Fruit fly (Drosophila melanogaster) whole organism, embryonic: ENCODE data around the gene CG34409.

Experiments
- Atf-2 ChIP-seq: fragments of 200-800 bp; sonication (Bioruptor generic); optimal IDR thresholded peaks from 2 replicates; lab custom pipeline; 2016; ENCODE audit warnings: missing biosample characterization, missing genetic modification characterization
- CG10209 ChIP-seq: fragments of 200-800 bp; sonication (Bioruptor generic); optimal IDR thresholded peaks from 3 replicates; lab custom pipeline; 2017; ENCODE audit warnings: missing biosample characterization, mild to moderate bottlenecking, missing genetic modification characterization, missing genetic modification reagents
- CG10267 ChIP-seq: fragments of 200-800 bp; sonication (Bioruptor generic); optimal IDR thresholded peaks from 2 replicates; lab custom pipeline; 2018; ENCODE audit warnings: missing biosample characterization, mild to moderate bottlenecking, missing genetic modification characterization, moderate library complexity
- CG12299 ChIP-seq: fragments of 200-800 bp; sonication (Bioruptor generic); optimal IDR thresholded peaks from 2 replicates; lab custom pipeline; 2018; ENCODE audit warnings: missing biosample characterization, mild to moderate bottlenecking, missing genetic modification characterization
- CG12659 ChIP-seq: fragments of 200-800 bp; sonication (Bioruptor generic); optimal IDR thresholded peaks from 3 replicates; lab custom pipeline; 2017; ENCODE audit warnings: mild to moderate bottlenecking, missing biosample characterization, missing genetic modification reagents, missing genetic modification characterization
- CG12942 ChIP-seq: fragments of 200-800 bp; sonication (Bioruptor generic); optimal IDR thresholded peaks from 3 replicates; lab custom pipeline; 2016; ENCODE audit warnings: missing biosample characterization, missing genetic modification characterization
- CG13296 ChIP-seq: fragments of 200-800 bp; sonication (Bioruptor generic); optimal IDR thresholded peaks from 3 replicates; lab custom pipeline; 2018; ENCODE audit warnings: missing biosample characterization, mild to moderate bottlenecking, missing genetic modification characterization
- CG13775 ChIP-seq: fragments of 200-800 bp; sonication (Bioruptor generic); optimal IDR thresholded peaks from 3 replicates; lab custom pipeline; 2017; ENCODE audit warnings: missing biosample characterization, mild to moderate bottlenecking, missing genetic modification characterization
- CG15073 ChIP-seq: fragments of 200-800 bp; sonication (Bioruptor generic); optimal IDR thresholded peaks from 2 replicates; lab custom pipeline; 2016; ENCODE audit warnings: missing biosample characterization, missing genetic modification characterization
- CG15514 ChIP-seq: fragments of 200-800 bp; sonication (Bioruptor generic); optimal IDR thresholded peaks from 3 replicates; lab custom pipeline; 2017; ENCODE audit warnings: missing biosample characterization, missing genetic modification characterization, mild to moderate bottlenecking, moderate library complexity, missing genetic modification reagents
- CG15601 ChIP-seq: fragments of 200-800 bp; sonication (Bioruptor generic); optimal IDR thresholded peaks from 3 replicates; lab custom pipeline; 2019; ENCODE audit warnings: missing biosample characterization, mild to moderate bottlenecking, missing genetic modification characterization, moderate library complexity
- CG17361 ChIP-seq: fragments of 200-800 bp; sonication (Bioruptor generic); IDR thresholded peaks from 3 replicates; pipeline ENCODE4 v1.3.6; 2022; ENCODE audit warnings: missing biosample characterization, missing genetic modification characterization
- CG18599 ChIP-seq: fragments of 200-800 bp; sonication (Bioruptor generic); optimal IDR thresholded peaks from 3 replicates; lab custom pipeline; 2017; ENCODE audit warnings: missing biosample characterization, missing genetic modification characterization, mild to moderate bottlenecking, moderate library complexity, missing genetic modification reagents
- CG30020 ChIP-seq: fragments of 200-800 bp; optimal IDR thresholded peaks from 2 replicates; lab custom pipeline; 2019; ENCODE audit warnings: missing biosample characterization, mild to moderate bottlenecking, missing genetic modification characterization, moderate library complexity
- CG4404 ChIP-seq: fragments of 200-800 bp; sonication (Bioruptor generic); IDR thresholded peaks from 2 replicates; pipeline ENCODE4 v1.3.6; 2022; ENCODE audit warnings: missing biosample characterization, missing genetic modification characterization
- CG5245 ChIP-seq: fragments of 200-800 bp; sonication (Bioruptor generic); optimal IDR thresholded peaks from 3 replicates; lab custom pipeline; 2016; ENCODE audit warnings: missing biosample characterization, missing genetic modification characterization
- CG6854 ChIP-seq: fragments of 200-800 bp; sonication (Bioruptor generic); optimal IDR thresholded peaks from 3 replicates; lab custom pipeline; 2017; ENCODE audit warnings: missing biosample characterization, mild to moderate bottlenecking, missing genetic modification characterization
- CG7556 ChIP-seq: fragments of 200-800 bp; sonication (Bioruptor generic); optimal IDR thresholded peaks from 2 replicates; lab custom pipeline; 2017; ENCODE audit warnings: missing biosample characterization, mild to moderate bottlenecking, missing genetic modification characterization
- CG8765 ChIP-seq: fragments of 200-800 bp; sonication (Bioruptor generic); IDR thresholded peaks from 2 replicates; pipeline ENCODE4 v1.3.6; 2022; ENCODE audit warnings: missing biosample characterization, missing genetic modification characterization
- CG9437 ChIP-seq: fragments of 200-800 bp; sonication (Bioruptor generic); optimal IDR thresholded peaks from 2 replicates; lab custom pipeline; 2018; ENCODE audit warnings: missing biosample characterization, mild to moderate bottlenecking, missing genetic modification characterization
- CG9609 ChIP-seq: fragments of 200-800 bp; sonication (Bioruptor generic); optimal IDR thresholded peaks from 3 replicates; lab custom pipeline; 2016; ENCODE audit warnings: missing biosample characterization, missing genetic modification characterization
- CG9727 ChIP-seq: fragments of 200-800 bp; sonication (Bioruptor generic); optimal IDR thresholded peaks from 3 replicates; lab custom pipeline; 2017; ENCODE audit warnings: missing biosample characterization, mild to moderate bottlenecking, missing genetic modification characterization
- CG9797 ChIP-seq: fragments of 200-800 bp; sonication (Bioruptor generic); optimal IDR thresholded peaks from 3 replicates; lab custom pipeline; 2018; ENCODE audit warnings: missing biosample characterization, mild to moderate bottlenecking, missing genetic modification characterization
- Fer2 ChIP-seq: fragments of 200-800 bp; sonication (Bioruptor generic); optimal IDR thresholded peaks from 2 replicates; lab custom pipeline; 2018; ENCODE audit warnings: missing biosample characterization, mild to moderate bottlenecking, missing genetic modification characterization, moderate library complexity
- Fer3 ChIP-seq: fragments of 200-800 bp; sonication (Bioruptor generic); optimal IDR thresholded peaks from 2 replicates; lab custom pipeline; 2018; ENCODE audit warnings: missing biosample characterization, mild to moderate bottlenecking, missing genetic modification characterization, moderate library complexity
- Hmr ChIP-seq: fragments of 200-800 bp; sonication (Bioruptor generic); optimal IDR thresholded peaks from 3 replicates; lab custom pipeline; 2017; ENCODE audit warnings: mild to moderate bottlenecking, missing biosample characterization, missing genetic modification reagents, missing genetic modification characterization
- Hr39 ChIP-seq: fragments of >200 bp; optimal IDR thresholded peaks from 2 replicates; lab custom pipeline; 2017
- MBD-R2 ChIP-seq: fragments of 200-800 bp; sonication (Bioruptor generic); IDR thresholded peaks from 2 replicates; pipeline ENCODE4 v1.3.6; 2022; ENCODE audit warnings: missing biosample characterization, missing genetic modification characterization
- Max ChIP-seq: fragments of 200-800 bp; sonication (Bioruptor generic); optimal IDR thresholded peaks from 2 replicates; lab custom pipeline; 2016; ENCODE audit warnings: missing biosample characterization, mild to moderate bottlenecking, missing genetic modification characterization
- Med ChIP-seq: fragments of 200-800 bp; sonication (Bioruptor generic); peaks from one replicate; lab custom pipeline; 2016; ENCODE audit warnings: missing biosample characterization, missing genetic modification characterization, mild to moderate bottlenecking, inconsistent platforms, moderate library complexity
- Meics ChIP-seq: fragments of 200-800 bp; sonication (Bioruptor generic); optimal IDR thresholded peaks from 2 replicates; lab custom pipeline; 2017; ENCODE audit warnings: missing biosample characterization, mild to moderate bottlenecking, missing genetic modification characterization
- NC2α ChIP-seq: fragments of 200-800 bp; sonication (Bioruptor generic); optimal IDR thresholded peaks from 2 replicates; lab custom pipeline; 2016; ENCODE audit warnings: missing biosample characterization, missing genetic modification characterization
- Rx ChIP-seq: fragments of 200-800 bp; sonication (Bioruptor generic); IDR thresholded peaks from 2 replicates; pipeline ENCODE4 v1.3.6; 2022; ENCODE audit warnings: missing biosample characterization, missing genetic modification characterization
- Ssrp ChIP-seq: fragments of 200-800 bp; sonication (Bioruptor generic); optimal IDR thresholded peaks from 2 replicates; lab custom pipeline; 2018; ENCODE audit warnings: missing biosample characterization, mild to moderate bottlenecking, missing genetic modification characterization, moderate library complexity
- Trl ChIP-seq, 3 experiments: fragments of >200 bp in 2 of 3; fragments of 200-800 bp in 1 of 3; sonication (Bioruptor generic) in 1 of 3; optimal IDR thresholded peaks; 2 replicates in 1 of 3; 3 replicates in 2 of 3; lab custom pipeline; 2016 to 2017; ENCODE audit warnings: missing biosample characterization in 1 of 3, missing genetic modification characterization in 1 of 3
- Xrp1 ChIP-seq: fragments of 200-800 bp; sonication (Bioruptor generic); IDR thresholded peaks from 2 replicates; pipeline ENCODE4 v1.3.6; 2022; ENCODE audit warnings: missing biosample characterization, missing genetic modification characterization
- chif ChIP-seq, 2 experiments: fragments of 200-800 bp; sonication (Bioruptor generic); optimal IDR thresholded peaks; 3 replicates each; lab custom pipeline; 2016; ENCODE audit warnings: missing biosample characterization in 2 of 2, missing genetic modification characterization in 2 of 2
- crp ChIP-seq, 2 experiments: fragments of 200-800 bp; sonication (Bioruptor generic); optimal IDR thresholded peaks; 2 replicates in 1 of 2; 3 replicates in 1 of 2; lab custom pipeline; 2017; ENCODE audit warnings: missing biosample characterization in 2 of 2, missing genetic modification characterization in 2 of 2, mild to moderate bottlenecking in 1 of 2, moderate library complexity in 1 of 2
- dan ChIP-seq: fragments of 200-800 bp; sonication (Bioruptor generic); IDR thresholded peaks from 2 replicates; pipeline ENCODE4 v1.3.6; 2022; ENCODE audit warnings: missing biosample characterization, missing genetic modification characterization
- dmrt11E ChIP-seq: fragments of 200-800 bp; sonication (Bioruptor generic); optimal IDR thresholded peaks from 3 replicates; lab custom pipeline; 2018; ENCODE audit warnings: missing biosample characterization, mild to moderate bottlenecking, missing genetic modification characterization, moderate library complexity
- ems ChIP-seq: fragments of 200-800 bp; sonication (Bioruptor generic); optimal IDR thresholded peaks from 3 replicates; lab custom pipeline; 2016; ENCODE audit warnings: missing biosample characterization, missing genetic modification characterization
- exex ChIP-seq: fragments of 200-800 bp; sonication (Bioruptor generic); optimal IDR thresholded peaks from 4 replicates; lab custom pipeline; 2018; ENCODE audit warnings: missing biosample characterization, mild to moderate bottlenecking, missing genetic modification characterization, moderate library complexity
- fd96Cb ChIP-seq: fragments of 200-800 bp; sonication (Bioruptor generic); optimal IDR thresholded peaks from 2 replicates; lab custom pipeline; 2018; ENCODE audit warnings: missing biosample characterization, mild to moderate bottlenecking, missing genetic modification characterization, moderate library complexity
- hkb ChIP-seq, 2 experiments: fragments of 200-800 bp in 1 of 2; fragments of >200 bp in 1 of 2; sonication (Bioruptor generic) in 1 of 2; IDR thresholded peaks in 1 of 2; optimal IDR thresholded peaks in 1 of 2; 2 replicates each; pipeline versions ENCODE4 v1.3.6 to Lab custom; 2017 to 2022; ENCODE audit warnings: missing biosample characterization in 1 of 2, missing genetic modification characterization in 1 of 2
- jumu ChIP-seq: fragments of 200-800 bp; sonication (Bioruptor generic); optimal IDR thresholded peaks from 3 replicates; lab custom pipeline; 2016; ENCODE audit warnings: missing biosample characterization, missing genetic modification characterization
- row ChIP-seq: fragments of 200-800 bp; sonication (Bioruptor generic); IDR thresholded peaks from 3 replicates; pipeline ENCODE4 v1.3.6; 2022; ENCODE audit warnings: missing biosample characterization, missing genetic modification characterization
- scrt ChIP-seq: fragments of 200-800 bp; sonication (Bioruptor generic); optimal IDR thresholded peaks from 2 replicates; lab custom pipeline; 2018; ENCODE audit warnings: missing biosample characterization, mild to moderate bottlenecking, missing genetic modification characterization, moderate library complexity
- zen ChIP-seq: fragments of 200-800 bp; sonication (Bioruptor generic); optimal IDR thresholded peaks from 3 replicates; lab custom pipeline; 2018; ENCODE audit warnings: missing biosample characterization, mild to moderate bottlenecking, missing genetic modification characterization, moderate library complexity

CG34409 gene

dm6 chr3R:9791177-9791806 lies 45.1 kb upstream of the CG34409 start, which contains the start of the genes CG12945 and CG8507 (continued):
- TF ChIP-seq ems (GFP tag; lab: Kevin White, UChicago) (peak; percentile 1), CG6854 (GFP tag; lab: Kevin White, UChicago) (no peak), CG9727 (GFP tag; lab: Kevin White, UChicago) (peak; percentile 42), Rx (GFP tag; lab: Robert Waterston, UW) (no peak), CG4404 (peak; percentile 37; the same call in 1 of the 2 replicates), Max (GFP tag; lab: Kevin White, UChicago) (peak; percentile 63), Xrp1 (GFP tag; lab: Robert Waterston, UW) (peak; percentile 26; the same call in 1 of the 2 replicates), CG15073 (no peak), hkb (optimal IDR thresholded peaks at IDR 0.05; lab: Kevin White, UChicago) (no peak), hkb (GFP tag; IDR thresholded peaks at IDR 0.05; lab: Robert Waterston, UW) (no peak), CG10209 (peak; percentile 16), Meics (GFP tag; lab: Kevin White, UChicago) (peak; percentile 52), Ssrp (tag; lab: Kevin White, UChicago) (peak; percentile 28), Fer2 (tag; lab: Kevin White, UChicago) (no peak), Atf-2 (GFP tag; lab: Kevin White, UChicago) (peak; percentile 53), row (GFP tag; lab: Robert Waterston, UW) (peak; percentile 93), CG10267 (peak; percentile 35), CG5245 (GFP tag; lab: Kevin White, UChicago) (peak; percentile 2), fd96Cb (tag; lab: Kevin White, UChicago) (no peak), CG18599 (GFP tag; lab: Kevin White, UChicago) (no peak), CG8765 (GFP tag; lab: Robert Waterston, UW) (no peak), CG12299 (tag; lab: Kevin White, UChicago) (no peak), CG17361 (GFP tag; lab: Robert Waterston, UW) (peak; percentile 69), CG15601 (tag; lab: Kevin White, UChicago) (peak; percentile 35), dmrt11E (tag; lab: Kevin White, UChicago) (peak; percentile 4), scrt (GFP tag; lab: Kevin White, UChicago) (no peak), Trl (optimal IDR thresholded peaks at IDR 0.05; lab: Kevin White, UChicago) (no peak), Trl (GFP tag; optimal IDR thresholded peaks at IDR 0.05; lab: Kevin White, UChicago) (peak; percentile 4), CG12659 (GFP tag; lab: Kevin White, UChicago) (peak; percentile 68), CG12942 (peak; percentile 35), CG9437 (GFP tag; lab: Kevin White, UChicago) (peak; percentile 33), zen (tag; lab: Kevin White, UChicago) (peak; percentile 25), MBD-R2 (GFP tag; lab: Robert Waterston, UW) (peak; percentile 75), exex (no peak), chif (GFP tag; optimal IDR thresholded peaks at IDR 0.05; lab: Kevin White, UChicago) (peak in 1 of 2 experiments; percentile 37), CG30020 (tag; lab: Kevin White, UChicago) (peak; percentile 52), CG9609 (GFP tag; lab: Kevin White, UChicago) (peak; percentile 16), Hmr (GFP tag; lab: Kevin White, UChicago) (no peak), CG7556 (GFP tag; lab: Kevin White, UChicago) (no peak), Med (GFP tag; lab: Kevin White, UChicago) (peak; percentile 85), CG9797 (GFP tag; lab: Kevin White, UChicago) (peak; percentile 76), CG13296 (GFP tag; lab: Kevin White, UChicago) (no peak), NC2α (no peak), jumu (GFP tag; lab: Kevin White, UChicago) (peak; percentile 28), dan (GFP tag; lab: Robert Waterston, UW) (no peak), crp (GFP tag; optimal IDR thresholded peaks at IDR 0.05; lab: Kevin White, UChicago) (peak in 1 of 2 experiments; percentile 8), Fer3 (peak; percentile 39), Hr39 (lab: Kevin White, UChicago) (no peak), CG15514 (GFP tag; lab: Kevin White, UChicago) (peak; percentile 40), CG13775 (GFP tag; lab: Kevin White, UChicago) (peak; percentile 58)
